Worm (Caenorhabditis elegans) whole organism, L1 larva: ENCODE results near the gene F16F9.4.
A peak's percentile ranks its signal among the peaks of the same experiment; 100 is the strongest.

Experiments used
- C04F5.9 ChIP-seq: sonication (generic microtip); optimal IDR thresholded peaks from 2 replicates; lab custom pipeline; 2016; ENCODE audit warnings: missing genetic modification characterization, missing compliant biosample characterization
- C16A3.4 ChIP-seq: fragments of 150-350 bp; optimal IDR thresholded peaks from 2 replicates; lab custom pipeline; 2014; ENCODE audit warnings: missing biosample characterization, missing genetic modification characterization
- aha-1 ChIP-seq: fragments of 150-350 bp; optimal IDR thresholded peaks from 2 replicates; lab custom pipeline; 2014; ENCODE audit warnings: missing biosample characterization, missing genetic modification characterization
- alr-1 ChIP-seq: fragments of 200-800 bp; sonication (Bioruptor generic); optimal IDR thresholded peaks from 2 replicates; lab custom pipeline; 2018; ENCODE audit warnings: borderline replicate concordance, mild to moderate bottlenecking, missing genetic modification characterization, missing compliant biosample characterization
- ceh-8 ChIP-seq: fragments of 200-800 bp; sonication (Bioruptor generic); optimal IDR thresholded peaks from 2 replicates; lab custom pipeline; 2018; ENCODE audit warnings: mild to moderate bottlenecking, missing genetic modification characterization, moderate library complexity, missing compliant biosample characterization
- dsc-1 ChIP-seq: sonication (generic microtip); optimal IDR thresholded peaks from 2 replicates; lab custom pipeline; 2016; ENCODE audit warnings: mild to moderate bottlenecking, missing genetic modification characterization, missing compliant biosample characterization
- efl-1 ChIP-seq, 4 experiments: fragments of 150-350 bp; optimal IDR thresholded peaks in 3 of 4; peaks in 1 of 4; 1 replicate in 1 of 4; 2 replicates in 3 of 4; lab custom pipeline; 2014; ENCODE audit warnings: missing biosample characterization in 2 of 4, missing genetic modification characterization in 2 of 4, missing genetic modification reagents in 2 of 4
- egl-13 ChIP-seq: sonication (generic microtip); optimal IDR thresholded peaks from 2 replicates; lab custom pipeline; 2016; ENCODE audit warnings: missing genotype, missing genetic modification reagents, missing genetic modification characterization, missing compliant biosample characterization
- egl-27 ChIP-seq, 2 experiments: fragments of 150-350 bp in 1 of 2; sonication (generic microtip); optimal IDR thresholded peaks; 3 replicates each; lab custom pipeline; 2017 to 2018; ENCODE audit warnings: missing biosample characterization in 2 of 2, missing genetic modification characterization in 2 of 2, missing genetic modification reagents in 2 of 2
- elt-2 ChIP-seq: sonication (generic microtip); optimal IDR thresholded peaks from 2 replicates; lab custom pipeline; 2016; ENCODE audit warnings: missing genetic modification characterization, mild to moderate bottlenecking, inconsistent platforms, missing compliant biosample characterization, missing genetic modification reagents
- elt-3 ChIP-seq, 6 experiments: fragments of 150-350 bp in 1 of 6; sonication (generic microtip); optimal IDR thresholded peaks; 2 replicates each; lab custom pipeline; 2017 to 2018; ENCODE audit warnings: missing biosample characterization in 6 of 6, missing genetic modification characterization in 6 of 6, inconsistent platforms in 1 of 6
- ets-5 ChIP-seq: fragments of 200-800 bp; sonication (Bioruptor generic); IDR thresholded peaks from 2 replicates; pipeline ENCODE4 v1.3.6; 2022; ENCODE audit warnings: missing genetic modification characterization, missing compliant biosample characterization
- fkh-10 ChIP-seq: sonication (generic microtip); optimal IDR thresholded peaks from 2 replicates; lab custom pipeline; 2017; ENCODE audit warnings: missing biosample characterization, missing genetic modification reagents, missing genetic modification characterization
- fkh-4 ChIP-seq: sonication (generic microtip); optimal IDR thresholded peaks from 2 replicates; lab custom pipeline; 2016; ENCODE audit warnings: missing compliant biosample characterization, missing genetic modification characterization, borderline replicate concordance
- fos-1 ChIP-seq: fragments of 150-350 bp; optimal IDR thresholded peaks from 2 replicates; lab custom pipeline; 2014; ENCODE audit warnings: missing biosample characterization, missing genetic modification characterization
- hpl-2 ChIP-seq: fragments of 150-350 bp; optimal IDR thresholded peaks from 2 replicates; lab custom pipeline; 2014; ENCODE audit warnings: missing biosample characterization, missing genetic modification reagents, missing genetic modification characterization
- isw-1 ChIP-seq: fragments of 200-800 bp; sonication (Bioruptor generic); IDR thresholded peaks from 2 replicates; pipeline ENCODE4 v1.3.6; 2022; ENCODE audit warnings: missing genetic modification characterization, missing compliant biosample characterization
- lin-13 ChIP-seq: fragments of 150-350 bp; optimal IDR thresholded peaks from 2 replicates; lab custom pipeline; 2014; ENCODE audit warnings: missing biosample characterization, missing genetic modification reagents, missing genetic modification characterization
- lin-14 ChIP-seq: fragments of 200-800 bp; sonication (Bioruptor generic); optimal IDR thresholded peaks from 2 replicates; lab custom pipeline; 2018; ENCODE audit warnings: mild to moderate bottlenecking, missing genetic modification characterization, moderate library complexity, missing compliant biosample characterization
- lin-35 ChIP-seq, 2 experiments: fragments of 150-350 bp; optimal IDR thresholded peaks; 2 replicates each; lab custom pipeline; 2014; ENCODE audit warnings: missing biosample characterization in 2 of 2, missing genetic modification characterization in 2 of 2, missing genetic modification reagents in 2 of 2
- lir-3 ChIP-seq: sonication (generic microtip); optimal IDR thresholded peaks from 2 replicates; lab custom pipeline; 2016; ENCODE audit warnings: mild to moderate bottlenecking, missing genetic modification characterization, moderate library complexity, missing compliant biosample characterization; ENCODE audit not compliant: poor library complexity
- mab-9 ChIP-seq: fragments of 200-800 bp; sonication (Bioruptor generic); IDR thresholded peaks from 2 replicates; pipeline ENCODE4 v1.3.6; 2022; ENCODE audit warnings: missing genetic modification reagents, missing genetic modification characterization, missing compliant biosample characterization
- mdl-1 ChIP-seq, 2 experiments: fragments of 150-350 bp; optimal IDR thresholded peaks; 2 replicates each; lab custom pipeline; 2014 to 2017; ENCODE audit warnings: missing biosample characterization in 2 of 2, missing genetic modification characterization in 2 of 2, inconsistent platforms in 1 of 2
- nhr-71 ChIP-seq: sonication (generic microtip); optimal IDR thresholded peaks from 2 replicates; lab custom pipeline; 2016; ENCODE audit warnings: mild to moderate bottlenecking, missing genetic modification characterization, moderate library complexity, missing compliant biosample characterization
- nhr-76 ChIP-seq: sonication (generic microtip); optimal IDR thresholded peaks from 2 replicates; lab custom pipeline; 2017; ENCODE audit warnings: missing biosample characterization, missing genetic modification characterization
- nhr-85 ChIP-seq: sonication (generic microtip); peaks from one replicate; lab custom pipeline; 2016; ENCODE audit warnings: missing genetic modification characterization, inconsistent platforms, missing compliant biosample characterization
- pag-3 ChIP-seq: sonication (generic microtip); optimal IDR thresholded peaks from 2 replicates; lab custom pipeline; 2017; ENCODE audit warnings: missing genetic modification characterization, mild to moderate bottlenecking, missing compliant biosample characterization, antibody characterized with exemption, borderline replicate concordance; ENCODE audit not compliant: insufficient read depth
- pqm-1 ChIP-seq: sonication (generic microtip); optimal IDR thresholded peaks from 3 replicates; lab custom pipeline; 2017; ENCODE audit warnings: missing biosample characterization, missing genetic modification characterization
- sox-4 ChIP-seq: sonication (generic microtip); optimal IDR thresholded peaks from 2 replicates; lab custom pipeline; 2016; ENCODE audit warnings: missing genetic modification characterization, missing compliant biosample characterization
- sptf-1 ChIP-seq: fragments of 150-350 bp; optimal IDR thresholded peaks from 2 replicates; lab custom pipeline; 2014; ENCODE audit warnings: missing biosample characterization, missing genetic modification characterization
- unc-130 ChIP-seq: fragments of 150-350 bp; optimal IDR thresholded peaks from 2 replicates; lab custom pipeline; 2017; ENCODE audit warnings: missing biosample characterization, missing genetic modification characterization, inconsistent platforms
- unc-62 ChIP-seq: fragments of 150-350 bp; optimal IDR thresholded peaks from 2 replicates; lab custom pipeline; 2014; ENCODE audit warnings: missing biosample characterization, missing genetic modification reagents, missing genetic modification characterization
- xbp-1 ChIP-seq: sonication (generic microtip); optimal IDR thresholded peaks from 2 replicates; lab custom pipeline; 2016; ENCODE audit warnings: missing genetic modification characterization, missing compliant biosample characterization
- zip-4 ChIP-seq: fragments of 200-800 bp; sonication (Bioruptor generic); optimal IDR thresholded peaks from 2 replicates; lab custom pipeline; 2018; ENCODE audit warnings: mild to moderate bottlenecking, missing genetic modification characterization, moderate library complexity, missing compliant biosample characterization
- ztf-11 ChIP-seq, 2 experiments: sonication (generic microtip); optimal IDR thresholded peaks; 2 replicates each; lab custom pipeline; 2016 to 2017; ENCODE audit warnings: missing genetic modification characterization in 2 of 2, missing biosample characterization in 1 of 2, missing compliant biosample characterization in 1 of 2

Gene F16F9.4

DNA sequence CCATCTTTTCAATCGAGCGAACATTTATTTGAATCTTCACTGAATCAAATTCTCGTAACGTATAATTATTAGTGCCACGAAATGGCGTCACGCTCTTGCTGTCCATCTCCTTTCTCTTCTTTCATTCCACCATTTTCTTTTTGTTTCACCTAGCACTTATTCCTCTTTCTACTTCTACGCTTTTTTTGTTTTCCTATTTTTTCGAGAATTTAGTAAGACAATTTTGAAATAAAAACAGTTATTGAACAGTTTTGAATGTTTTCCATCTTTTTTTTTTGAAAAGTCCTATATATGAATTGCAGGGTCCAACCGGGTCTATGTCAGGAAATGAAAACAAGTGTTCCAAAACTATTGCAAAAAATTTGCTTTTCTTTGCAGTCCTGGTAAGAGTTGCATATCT lies 31.8 kb upstream of the F16F9.4 start, which contains the start of gene T01B10.5:
TSS of gene T01B10.5 (plus strand) at position 301 of the 400 bp plus-strand sequence.
- TF ChIP-seq dsc-1 (no peak), fkh-4 (no peak), ets-5 (GFP tag; lab: Robert Waterston, UW) (no peak), hpl-2 (GFP tag; lab: Kevin White, UChicago) (no peak), isw-1 (GFP tag; lab: Robert Waterston, UW) (no peak), xbp-1 (no peak), mab-9 (GFP tag; lab: Robert Waterston, UW) (no peak), egl-13 (tag; lab: Kevin White, UChicago) (no peak), lir-3 (no peak), elt-3 (tag; optimal IDR thresholded peaks at IDR 0.05; lab: Kevin White, UChicago) (no peak), mdl-1 (tag; optimal IDR thresholded peaks at IDR 0.05; lab: Kevin White, UChicago) (no peak)

DNA sequence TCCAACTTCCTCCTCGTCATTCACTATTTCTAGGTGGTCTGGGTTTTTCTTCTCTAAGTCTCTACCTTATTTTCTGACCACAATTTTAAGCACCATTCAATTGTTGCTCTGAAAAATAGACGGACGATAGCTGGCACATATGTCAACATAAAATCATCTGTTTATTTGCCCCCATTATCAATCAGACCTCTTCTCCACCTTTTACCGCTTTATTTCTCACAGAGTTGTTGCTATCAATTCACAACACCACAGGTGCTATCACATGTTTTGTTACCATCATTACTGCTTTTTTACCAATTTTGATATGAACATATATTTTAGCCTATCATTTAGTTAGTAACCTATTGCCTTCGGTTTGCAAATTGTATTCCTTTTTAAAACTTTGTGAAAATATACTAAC lies 29.6 kb upstream of the F16F9.4 start:
- TF ChIP-seq egl-27 (tag; optimal IDR thresholded peaks at IDR 0.05; lab: Kevin White, UChicago) (no peak), elt-2 (peak; percentile 82), sox-4 (tag; lab: Kevin White, UChicago) (no peak), sptf-1 (tag; lab: Kevin White, UChicago) (no peak), aha-1 (no peak), fos-1 (tag; lab: Kevin White, UChicago) (no peak), ztf-11 (tag; optimal IDR thresholded peaks at IDR 0.05; lab: Kevin White, UChicago) (no peak), nhr-71 (tag; lab: Kevin White, UChicago) (peak; percentile 6), unc-62 (GFP tag; lab: Kevin White, UChicago) (no peak), nhr-76 (tag; lab: Kevin White, UChicago) (no peak), pqm-1 (tag; lab: Kevin White, UChicago) (peak; percentile 5), dsc-1 (no peak), lin-13 (GFP tag; lab: Kevin White, UChicago) (no peak), alr-1 (tag; lab: Kevin White, UChicago) (no peak)

DNA sequence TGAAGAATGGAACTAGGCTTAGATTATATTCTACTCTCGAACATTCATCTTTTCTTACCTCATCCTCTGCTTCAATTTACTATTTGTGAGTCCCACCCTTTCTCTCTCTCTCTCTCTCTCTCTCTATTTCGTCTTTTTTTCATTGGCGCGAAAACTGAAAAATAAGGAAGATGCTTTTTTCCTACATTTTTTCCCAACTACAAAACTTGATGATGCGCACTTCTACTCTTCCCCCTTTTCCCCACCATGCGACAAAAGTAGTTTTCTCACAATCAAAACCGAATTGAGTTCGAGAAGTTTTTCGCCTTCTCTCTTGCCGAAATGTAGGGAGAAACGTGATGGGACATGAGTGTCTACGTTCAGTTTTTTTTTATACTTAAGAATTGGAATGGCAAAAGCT lies 26.7 kb upstream of the F16F9.4 start:
- TF ChIP-seq fkh-10 (peak; percentile 45), lin-14 (GFP tag; lab: Kevin White, UChicago) (peak; percentile 51), ceh-8 (GFP tag; lab: Kevin White, UChicago) (no peak)

DNA sequence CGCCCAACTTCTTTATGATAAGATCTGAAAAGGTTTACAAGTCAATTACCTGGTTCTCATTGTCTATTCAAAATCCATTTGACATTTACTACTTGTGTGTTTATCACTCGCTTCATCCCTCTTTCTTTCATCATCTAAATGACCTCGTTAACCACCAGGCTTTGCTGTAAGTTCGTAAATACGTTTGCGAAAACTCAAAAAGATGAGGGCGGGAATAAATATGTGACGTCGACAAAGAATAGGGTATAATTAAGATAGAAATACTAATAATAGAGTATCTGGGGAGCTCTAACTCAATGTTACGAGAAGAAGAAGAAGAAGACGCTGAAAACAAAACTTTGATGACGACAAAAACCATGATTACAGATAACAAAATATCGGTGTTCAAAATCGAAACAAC lies 26.3 kb upstream of the F16F9.4 start:
- TF ChIP-seq efl-1 (optimal IDR thresholded peaks at IDR 0.05; lab: Kevin White, UChicago) (no peak), efl-1 (GFP tag; optimal IDR thresholded peaks at IDR 0.05 in 1 of 2; lab: Kevin White, UChicago) (peak in 1 of 2 experiments; percentile 40), C04F5.9 (no peak), nhr-85 (tag; lab: Kevin White, UChicago) (peak; percentile 51), lin-35 (GFP tag; optimal IDR thresholded peaks at IDR 0.05; lab: Kevin White, UChicago) (no peak), lir-3 (no peak)

DNA sequence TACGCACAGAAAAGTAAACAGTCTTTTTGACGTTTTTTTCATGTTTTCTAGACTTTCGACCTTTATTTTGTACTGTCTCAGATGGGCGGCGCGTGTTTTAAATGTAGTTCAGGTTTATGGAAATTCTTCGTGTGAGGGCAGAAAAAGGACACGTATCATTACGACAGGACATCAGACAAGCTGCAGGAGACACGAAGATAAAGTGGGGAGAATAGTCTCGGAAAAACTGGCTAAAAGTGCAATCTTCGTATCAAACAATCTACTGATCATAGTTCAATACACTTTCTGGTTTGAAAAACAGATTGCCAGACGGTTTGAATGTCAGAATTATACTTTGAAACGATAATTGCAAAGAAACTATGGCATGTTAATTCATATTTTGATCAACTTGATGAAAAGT lies 22.2 kb upstream of the F16F9.4 start:
- TF ChIP-seq fos-1 (tag; lab: Kevin White, UChicago) (no peak), unc-130 (tag; lab: Kevin White, UChicago) (no peak), alr-1 (tag; lab: Kevin White, UChicago) (no peak), C16A3.4 (tag; lab: Kevin White, UChicago) (no peak), efl-1 (optimal IDR thresholded peaks at IDR 0.05; lab: Kevin White, UChicago) (no peak), efl-1 (GFP tag; optimal IDR thresholded peaks at IDR 0.05 in 1 of 2; lab: Kevin White, UChicago) (no peak), pag-3 (tag; lab: Kevin White, UChicago) (no peak), pqm-1 (tag; lab: Kevin White, UChicago) (no peak), zip-4 (GFP tag; lab: Kevin White, UChicago) (no peak)
